Worm (Caenorhabditis elegans): ENCODE data around the gene saeg-1.

The saeg-1 gene

ce11 chrV:10894601-10895000, 29.1 kb upstream of the saeg-1 start, which contains the start of the genes F32D8.14 and F32D8.5 (continued):
- TF ChIP-seq sup-37 (GFP tag; optimal IDR thresholded peaks at IDR 0.05) (peak; percentile 16), snpc-4 (tag; optimal IDR thresholded peaks at IDR 0.05) (peak; percentile 51)

DNA sequence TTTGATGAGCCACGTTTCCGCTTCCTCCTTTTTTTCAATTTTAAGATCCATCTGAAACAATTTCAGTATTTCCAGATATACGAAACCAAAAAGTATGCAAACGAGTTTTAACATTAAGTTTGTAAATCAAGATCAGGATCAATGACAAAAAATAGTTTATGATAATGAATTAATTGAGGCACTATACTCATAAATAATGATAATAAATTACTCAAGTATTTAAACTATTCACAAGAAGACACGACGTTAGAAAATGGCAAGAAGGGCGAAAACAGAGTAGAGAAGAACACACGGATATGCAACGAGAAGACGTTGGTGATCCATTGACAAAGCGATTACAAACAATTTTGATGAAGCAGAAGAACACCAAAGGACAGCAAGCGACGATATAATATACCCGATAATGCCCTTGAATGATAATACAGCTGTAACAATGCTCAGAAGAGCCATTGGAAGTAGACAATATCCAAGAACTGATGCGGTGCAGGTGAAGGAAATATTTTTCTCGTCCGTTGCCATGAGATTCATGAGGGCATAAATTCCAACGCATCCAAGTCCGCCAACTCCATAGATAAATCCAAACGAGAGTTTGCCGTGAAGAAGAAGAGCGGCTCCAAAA, 28.1 kb upstream of the saeg-1 start, which contains the start of gene F32D8.4:
F32D8.4 (minus strand) TSS at position 51 of the 619 bp plus-strand sequence.
- TF ChIP-seq ceh-90 (tag; optimal IDR thresholded peaks at IDR 0.05) (no peak), efl-1 (optimal IDR thresholded peaks at IDR 0.05) (no peak), efl-1 (GFP tag; optimal IDR thresholded peaks at IDR 0.05 in 1 of 2) (peak in 1 of 2 experiments; percentile 90)

ce11 chrV:10890980-10891379, 25.5 kb upstream of the saeg-1 start, which contains the start of gene F32D8.12:
Gene F32D8.12 (minus strand): TSS chrV:10891027.
- TF ChIP-seq jun-1 (tag; optimal IDR thresholded peaks at IDR 0.05) (no peak), blmp-1 (tag; optimal IDR thresholded peaks at IDR 0.05) (peak; percentile 55), ceh-82 (tag; optimal IDR thresholded peaks at IDR 0.05) (peak in 1 of 3 experiments; percentile 22), lin-14 (GFP tag; optimal IDR thresholded peaks at IDR 0.05) (peak; percentile 61), dsc-1 (tag; optimal IDR thresholded peaks at IDR 0.05) (peak; percentile 19), nhr-71 (tag; optimal IDR thresholded peaks at IDR 0.05) (peak; percentile 86), ama-1 (optimal IDR thresholded peaks at IDR 0.05) (peak; percentile 44), fkh-8 (tag; optimal IDR thresholded peaks at IDR 0.05) (no peak), snu-23 (GFP tag; optimal IDR thresholded peaks at IDR 0.05) (peak; percentile 84), nhr-90 (tag; optimal IDR thresholded peaks at IDR 0.05; ENCODE audit: poor library complexity) (peak; percentile 41), nhr-19 (GFP tag; conservative IDR thresholded peaks at IDR 0.05) (peak; percentile 74), lir-3 (tag; optimal IDR thresholded peaks at IDR 0.05; ENCODE audit: poor library complexity) (peak; percentile 18), unc-130 (tag; optimal IDR thresholded peaks at IDR 0.05) (peak; percentile 57), elt-2 (tag; optimal IDR thresholded peaks at IDR 0.05) (peak; percentile 42), swsn-7 (tag; optimal IDR thresholded peaks at IDR 0.05) (peak; percentile 44), egl-13 (tag; optimal IDR thresholded peaks at IDR 0.05) (no peak), C16A3.4 (tag; optimal IDR thresholded peaks at IDR 0.05) (peak; percentile 35), efl-1 (optimal IDR thresholded peaks at IDR 0.05) (peak; percentile 68 to 81), efl-1 (GFP tag; optimal IDR thresholded peaks at IDR 0.05 in 1 of 2) (peak; percentile 18 to 95), ztf-11 (tag; optimal IDR thresholded peaks at IDR 0.05) (no peak), nhr-47 (tag; optimal IDR thresholded peaks at IDR 0.05) (peak; percentile 36), hlh-4 (tag; optimal IDR thresholded peaks at IDR 0.05) (no peak), rnt-1 (tag; optimal IDR thresholded peaks at IDR 0.05) (peak; percentile 37), lin-35 (GFP tag; optimal IDR thresholded peaks at IDR 0.05) (peak; percentile 23 to 59), lsy-2 (tag; optimal IDR thresholded peaks at IDR 0.05) (peak; percentile 33 to 45), zag-1 (tag; optimal IDR thresholded peaks at IDR 0.05) (no peak), ztf-4 (tag; optimal IDR thresholded peaks at IDR 0.05) (no peak), nhr-237 (tag; optimal IDR thresholded peaks at IDR 0.05) (no peak), irx-1 (tag; optimal IDR thresholded peaks at IDR 0.05) (no peak), mdl-1 (tag; optimal IDR thresholded peaks at IDR 0.05) (peak in 1 of 2 experiments; percentile 10), nhr-20 (tag; optimal IDR thresholded peaks at IDR 0.05) (peak; percentile 82), nhr-85 (tag) (peak; percentile 65), lin-13 (GFP tag; optimal IDR thresholded peaks at IDR 0.05) (peak; percentile 9), zip-4 (GFP tag; optimal IDR thresholded peaks at IDR 0.05) (no peak), elt-3 (tag; optimal IDR thresholded peaks at IDR 0.05) (peak in 2 of 6 experiments; percentile 41 to 62), dpl-1 (GFP tag; optimal IDR thresholded peaks at IDR 0.05) (peak in 2 of 3 experiments; percentile 11 to 17)
